Worm (Caenorhabditis elegans) whole organism, young adult: ENCODE results near the gene piit-1.

Source experiments
- C06A6.2 ChIP-seq: fragments of 200-800 bp; sonication (Bioruptor generic); conservative IDR thresholded peaks from 2 replicates; pipeline ENCODE4 v1.3.6; 2022; ENCODE audit warnings: missing genetic modification characterization, missing compliant biosample characterization
- F39B2.1 ChIP-seq: fragments of 200-800 bp; sonication (Bioruptor generic); IDR thresholded peaks from 2 replicates; pipeline ENCODE4 v1.3.6; 2022; ENCODE audit warnings: missing genetic modification reagents, missing genetic modification characterization, missing compliant biosample characterization
- F49E8.2 ChIP-seq: sonication (generic microtip); optimal IDR thresholded peaks from 3 replicates; lab custom pipeline; 2017; ENCODE audit warnings: missing genetic modification characterization, mild to moderate bottlenecking, missing compliant biosample characterization, antibody characterized with exemption, moderate library complexity; ENCODE audit not compliant: insufficient read depth
- K12H6.12 ChIP-seq: fragments of 200-800 bp; sonication (Bioruptor generic); optimal IDR thresholded peaks from 2 replicates; lab custom pipeline; 2018; ENCODE audit warnings: mild to moderate bottlenecking, missing genetic modification characterization, missing compliant biosample characterization
- akir-1 ChIP-seq: fragments of 200-800 bp; sonication (Bioruptor generic); optimal IDR thresholded peaks from 2 replicates; lab custom pipeline; 2018; ENCODE audit warnings: mild to moderate bottlenecking, missing genetic modification characterization, moderate library complexity, missing compliant biosample characterization
- aptf-3 ChIP-seq: fragments of 200-800 bp; sonication (Bioruptor generic); IDR thresholded peaks from 2 replicates; pipeline ENCODE4 v1.3.6; 2022; ENCODE audit warnings: missing genetic modification characterization, missing compliant biosample characterization
- attf-3 ChIP-seq: fragments of 200-800 bp; sonication (Bioruptor generic); conservative IDR thresholded peaks from 2 replicates; pipeline ENCODE4 v1.3.6; 2022; ENCODE audit warnings: missing genetic modification reagents, missing genetic modification characterization, missing compliant biosample characterization
- attf-5 ChIP-seq: fragments of 200-800 bp; sonication (Bioruptor generic); optimal IDR thresholded peaks from 2 replicates; lab custom pipeline; 2018; ENCODE audit warnings: mild to moderate bottlenecking, missing genetic modification characterization, missing compliant biosample characterization
- attf-6 ChIP-seq: fragments of 200-800 bp; sonication (Bioruptor generic); IDR thresholded peaks from 2 replicates; pipeline ENCODE4 v1.3.6; 2022; ENCODE audit warnings: missing genetic modification reagents, missing genetic modification characterization, missing compliant biosample characterization
- cebp-1 ChIP-seq, 2 experiments: fragments of 200-800 bp in 1 of 2; sonication (Bioruptor generic) in 1 of 2; sonication (generic microtip) in 1 of 2; IDR thresholded peaks in 1 of 2; optimal IDR thresholded peaks in 1 of 2; 2 replicates each; pipeline versions ENCODE4 v1.3.6 to Lab custom; 2017 to 2022; ENCODE audit warnings: missing compliant biosample characterization in 2 of 2, missing genetic modification characterization in 2 of 2, mild to moderate bottlenecking in 1 of 2, missing genetic modification reagents in 1 of 2, moderate library complexity in 1 of 2
- chd-7 ChIP-seq: sonication (generic microtip); optimal IDR thresholded peaks from 2 replicates; lab custom pipeline; 2016; ENCODE audit warnings: mild to moderate bottlenecking, missing genetic modification characterization, moderate library complexity, missing compliant biosample characterization
- die-1 ChIP-seq: sonication (generic microtip); optimal IDR thresholded peaks from 2 replicates; lab custom pipeline; 2016; ENCODE audit warnings: missing genotype, mild to moderate bottlenecking, missing genetic modification characterization, missing compliant biosample characterization
- dox-1 ChIP-seq: fragments of 200-800 bp; sonication (Bioruptor generic); IDR thresholded peaks from 2 replicates; pipeline ENCODE4 v1.3.6; 2022; ENCODE audit warnings: missing genetic modification reagents, missing genetic modification characterization, missing compliant biosample characterization
- dpff-1 ChIP-seq: sonication (generic microtip); optimal IDR thresholded peaks from 2 replicates; lab custom pipeline; 2017; ENCODE audit warnings: mild to moderate bottlenecking, missing genetic modification characterization, missing compliant biosample characterization
- egrh-3 ChIP-seq: fragments of 200-800 bp; sonication (Bioruptor generic); IDR thresholded peaks from 2 replicates; pipeline ENCODE4 v1.3.6; 2022; ENCODE audit warnings: missing genetic modification reagents, missing genetic modification characterization, missing compliant biosample characterization
- ekl-4 ChIP-seq: fragments of 200-800 bp; sonication (Bioruptor generic); IDR thresholded peaks from 2 replicates; pipeline ENCODE4 v1.3.6; 2022; ENCODE audit warnings: missing genetic modification reagents, missing genetic modification characterization, missing compliant biosample characterization
- gei-17 ChIP-seq: fragments of 200-800 bp; sonication (Bioruptor generic); optimal IDR thresholded peaks from 2 replicates; lab custom pipeline; 2018; ENCODE audit warnings: mild to moderate bottlenecking, missing genetic modification characterization, missing compliant biosample characterization
- him-1 ChIP-seq: sonication (generic microtip); optimal IDR thresholded peaks from 2 replicates; lab custom pipeline; 2016; ENCODE audit warnings: missing genotype, missing genetic modification reagents, missing genetic modification characterization, missing compliant biosample characterization
- hmg-1.2 ChIP-seq: fragments of 200-800 bp; sonication (Bioruptor generic); IDR thresholded peaks from 2 replicates; pipeline ENCODE4 v1.3.6; 2022; ENCODE audit warnings: missing genetic modification reagents, missing genetic modification characterization, missing compliant biosample characterization
- hmg-20 ChIP-seq: fragments of 200-800 bp; sonication (Bioruptor generic); IDR thresholded peaks from 2 replicates; pipeline ENCODE4 v1.3.6; 2022; ENCODE audit warnings: missing genetic modification reagents, missing genetic modification characterization, missing compliant biosample characterization
- lag-1 ChIP-seq: fragments of 200-800 bp; sonication (Bioruptor generic); IDR thresholded peaks from 2 replicates; pipeline ENCODE4 v1.3.6; 2022; ENCODE audit warnings: missing genetic modification reagents, missing genetic modification characterization, missing compliant biosample characterization
- let-526 ChIP-seq: fragments of 200-800 bp; sonication (Bioruptor generic); IDR thresholded peaks from 2 replicates; pipeline ENCODE4 v1.3.6; 2022; ENCODE audit warnings: missing genetic modification reagents, missing genetic modification characterization, missing compliant biosample characterization
- lin-35 ChIP-seq, 3 experiments: fragments of 150-350 bp in 2 of 3; sonication (generic microtip) in 1 of 3; optimal IDR thresholded peaks; 2 replicates each; lab custom pipeline; 2014 to 2018; ENCODE audit warnings: missing biosample characterization in 3 of 3, missing genetic modification characterization in 3 of 3, missing genetic modification reagents in 3 of 3
- madf-10 ChIP-seq: sonication (generic microtip); optimal IDR thresholded peaks from 2 replicates; lab custom pipeline; 2016; ENCODE audit warnings: mild to moderate bottlenecking, missing genetic modification characterization, missing compliant biosample characterization
- mes-4 ChIP-seq: sonication (generic microtip); optimal IDR thresholded peaks from 2 replicates; lab custom pipeline; 2016; ENCODE audit warnings: missing genotype, missing genetic modification characterization, missing compliant biosample characterization
- nfya-2 ChIP-seq: fragments of 200-800 bp; sonication (Bioruptor generic); IDR thresholded peaks from 2 replicates; pipeline ENCODE4 v1.3.6; 2022; ENCODE audit warnings: missing genetic modification reagents, missing genetic modification characterization, missing compliant biosample characterization
- nhr-120 ChIP-seq: fragments of 200-800 bp; sonication (Bioruptor generic); IDR thresholded peaks from 2 replicates; pipeline ENCODE4 v1.3.6; 2022; ENCODE audit warnings: missing genetic modification characterization, missing compliant biosample characterization
- nhr-90 ChIP-seq: sonication (generic microtip); optimal IDR thresholded peaks from 2 replicates; lab custom pipeline; 2016; ENCODE audit warnings: missing genotype, mild to moderate bottlenecking, missing genetic modification characterization, missing compliant biosample characterization
- rec-8 ChIP-seq, 2 experiments: sonication (generic microtip); optimal IDR thresholded peaks; 2 replicates each; lab custom pipeline; 2016; ENCODE audit warnings: mild to moderate bottlenecking in 2 of 2, missing genetic modification characterization in 2 of 2, missing genetic modification reagents in 2 of 2, missing genotype in 2 of 2, missing biosample characterization in 1 of 2, missing compliant biosample characterization in 1 of 2, moderate library complexity in 1 of 2
- snpc-1.1 ChIP-seq: sonication (generic microtip); optimal IDR thresholded peaks from 2 replicates; lab custom pipeline; 2017; ENCODE audit warnings: missing genetic modification characterization, mild to moderate bottlenecking, missing compliant biosample characterization, antibody characterized with exemption, moderate library complexity, missing genotype, missing genetic modification reagents; ENCODE audit not compliant: insufficient read depth
- snpc-1.3 ChIP-seq: sonication (generic microtip); optimal IDR thresholded peaks from 2 replicates; lab custom pipeline; 2017; ENCODE audit warnings: missing genetic modification characterization, mild to moderate bottlenecking, missing compliant biosample characterization, antibody characterized with exemption, moderate library complexity, missing genotype, missing genetic modification reagents; ENCODE audit not compliant: insufficient read depth
- tbx-9 ChIP-seq: sonication (generic microtip); optimal IDR thresholded peaks from 2 replicates; lab custom pipeline; 2016; ENCODE audit warnings: borderline replicate concordance, missing genetic modification characterization, inconsistent platforms, missing compliant biosample characterization
- unc-62 ChIP-seq: fragments of 150-350 bp; optimal IDR thresholded peaks from 2 replicates; lab custom pipeline; 2014; ENCODE audit warnings: missing biosample characterization, missing genetic modification reagents, missing genetic modification characterization
- xnd-1 ChIP-seq: sonication (generic microtip); optimal IDR thresholded peaks from 2 replicates; lab custom pipeline; 2016; ENCODE audit warnings: missing genotype, missing genetic modification reagents, missing genetic modification characterization, missing compliant biosample characterization
- zfh-2 ChIP-seq: fragments of 200-800 bp; sonication (Bioruptor generic); conservative IDR thresholded peaks from 2 replicates; pipeline ENCODE4 v1.3.6; 2022; ENCODE audit warnings: missing genetic modification reagents, missing genetic modification characterization, missing compliant biosample characterization
- ztf-3 ChIP-seq: fragments of 200-800 bp; sonication (Bioruptor generic); optimal IDR thresholded peaks from 2 replicates; lab custom pipeline; 2018; ENCODE audit warnings: mild to moderate bottlenecking, missing genetic modification characterization, missing compliant biosample characterization

piit-1 gene

DNA sequence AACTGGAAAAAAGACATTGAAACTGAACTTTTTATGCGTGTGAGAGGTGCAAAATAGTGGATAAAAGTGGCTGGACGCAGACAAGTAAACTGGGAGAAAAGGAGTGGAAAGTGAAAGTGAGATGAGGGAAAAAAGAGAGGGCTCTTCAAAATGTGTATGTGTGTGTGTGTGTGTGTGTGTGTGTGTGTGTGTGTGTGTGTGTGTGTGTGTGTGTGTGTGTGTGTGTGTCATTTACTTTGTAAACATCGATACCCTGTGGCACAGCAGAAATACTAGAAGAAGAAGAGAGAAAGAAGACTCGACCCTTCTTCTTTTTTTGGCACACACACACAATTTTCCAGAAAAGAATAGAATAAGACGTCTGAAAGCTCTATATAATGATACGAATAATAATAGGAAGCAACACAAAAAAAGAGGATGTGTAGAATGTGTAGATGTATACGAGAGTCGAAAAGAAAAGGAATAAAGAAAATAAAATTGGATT is 28.7 kb upstream of the piit-1 start (continued):
- TF ChIP-seq ekl-4 (no peak), F49E8.2 (tag; lab: Kevin White, UChicago) (no peak), attf-5 (GFP tag; lab: Kevin White, UChicago) (peak; percentile 4), hmg-20 (GFP tag; lab: Robert Waterston, UW) (no peak), C06A6.2 (GFP tag; lab: Robert Waterston, UW) (no peak), lag-1 (GFP tag; lab: Robert Waterston, UW) (no peak), F39B2.1 (no peak), tbx-9 (tag; lab: Kevin White, UChicago) (no peak), attf-3 (GFP tag; lab: Robert Waterston, UW) (no peak), ztf-3 (GFP tag; lab: Kevin White, UChicago) (peak; percentile 97)

DNA sequence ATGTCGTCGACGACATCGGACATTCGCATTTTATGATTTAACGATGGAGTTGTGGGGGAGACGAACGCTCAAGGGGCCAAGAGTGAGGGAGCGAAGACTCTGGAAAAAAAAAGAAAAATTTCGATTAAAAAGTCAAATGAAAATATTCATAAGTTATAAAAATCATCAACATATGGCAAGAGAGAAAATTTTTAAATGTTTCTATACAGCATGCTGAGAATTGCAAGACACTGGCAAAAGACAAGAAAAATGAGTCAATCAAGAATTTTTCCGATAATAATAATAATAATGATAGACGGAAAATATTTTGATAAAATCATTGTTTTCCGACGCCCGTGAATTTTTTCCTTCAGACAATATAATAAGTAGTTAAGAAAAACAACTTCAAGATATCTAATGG is 27.2 kb upstream of the piit-1 start, which contains the start of gene sipa-1:
TSS of gene sipa-1 (minus strand) at position 101 of the 400 bp plus-strand sequence.
- TF ChIP-seq zfh-2 (0 out of 2 replicates have a peak, but pooled peaks have one; percentile 1), nfya-2 (no peak)
- TF ChIP-seq, all 124 proteins: peak for 1

DNA sequence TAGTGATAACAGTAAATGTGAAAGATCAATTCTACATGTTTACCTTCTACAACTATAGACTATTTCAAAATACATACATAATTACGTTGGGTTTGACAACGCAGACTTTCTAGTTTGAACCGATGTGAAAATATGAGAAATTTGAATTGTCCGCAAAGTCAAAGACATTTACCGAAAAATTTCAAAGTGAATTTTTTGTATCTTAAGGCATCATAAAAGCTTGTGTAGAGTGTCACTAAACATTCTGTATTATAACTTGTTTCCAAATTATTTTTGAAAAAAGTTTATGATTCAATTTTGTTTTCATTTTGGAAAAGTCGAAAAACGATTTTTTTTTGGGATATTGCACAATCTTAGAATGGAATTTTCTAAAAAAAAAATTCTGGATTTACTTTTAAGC is 25.6 kb upstream of the piit-1 start:
- TF ChIP-seq let-526 (GFP tag; lab: Robert Waterston, UW) (no peak), die-1 (tag; lab: Kevin White, UChicago) (no peak), mes-4 (tag; lab: Kevin White, UChicago) (no peak), nhr-120 (GFP tag; lab: Robert Waterston, UW) (no peak), chd-7 (tag; lab: Kevin White, UChicago) (no peak), rec-8 (tag; optimal IDR thresholded peaks at IDR 0.05; lab: Kevin White, UChicago) (no peak), hmg-1.2 (no peak), unc-62 (GFP tag; lab: Kevin White, UChicago) (no peak), K12H6.12 (tag; lab: Kevin White, UChicago) (no peak), lag-1 (GFP tag; lab: Robert Waterston, UW) (no peak), xnd-1 (tag; lab: Kevin White, UChicago) (no peak), attf-6 (no peak)
- TF ChIP-seq, all 124 proteins: peak for 0

DNA sequence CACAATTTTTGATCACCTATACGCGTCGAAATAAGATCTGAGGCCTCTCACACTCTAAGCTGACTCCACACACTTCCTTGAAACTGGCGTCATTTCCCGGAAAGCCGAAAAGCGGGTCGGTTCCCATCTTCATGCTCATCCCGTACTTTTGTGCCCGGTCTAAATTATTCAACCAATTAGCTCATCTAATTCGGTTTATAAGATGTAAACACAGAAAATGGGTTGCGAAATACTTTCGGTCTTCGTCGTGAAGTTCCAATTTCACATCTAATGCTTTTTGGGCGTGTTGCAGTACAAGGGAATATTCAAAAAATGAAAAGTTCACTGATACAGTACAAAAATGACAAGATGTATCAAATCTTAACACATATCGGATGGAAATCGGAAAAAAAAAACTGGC is 21.2 kb upstream of the piit-1 start:
- TF ChIP-seq snpc-1.1 (tag; lab: Kevin White, UChicago) (no peak), nfya-2 (no peak), dox-1 (GFP tag; lab: Robert Waterston, UW) (no peak), akir-1 (GFP tag; lab: Kevin White, UChicago) (no peak), gei-17 (GFP tag; lab: Kevin White, UChicago) (no peak), snpc-1.3 (tag; lab: Kevin White, UChicago) (no peak), lin-35 (GFP tag; optimal IDR thresholded peaks at IDR 0.05; lab: Kevin White, UChicago) (peak in 1 of 3 experiments; percentile 30), F39B2.1 (no peak), madf-10 (tag; lab: Kevin White, UChicago) (no peak), cebp-1 (GFP tag; IDR thresholded peaks at IDR 0.05; lab: Robert Waterston, UW) (no peak), cebp-1 (tag; optimal IDR thresholded peaks at IDR 0.05; lab: Kevin White, UChicago) (peak; percentile 66), dpff-1 (tag; lab: Kevin White, UChicago) (no peak), aptf-3 (GFP tag; lab: Robert Waterston, UW) (0 out of 2 replicates have a peak, but pooled peaks have one; percentile 56), nhr-90 (no peak), egrh-3 (no peak), him-1 (tag; lab: Kevin White, UChicago) (no peak)
- TF ChIP-seq, all 124 proteins: peak for 3
